Worm (Caenorhabditis elegans) whole organism, early embryonic: Measurements from ENCODE around the gene R02F2.5.

Source experiments
- B0310.2 ChIP-seq: sonication (generic microtip); optimal IDR thresholded peaks from 2 replicates; lab custom pipeline; 2016; ENCODE audit warnings: mild to moderate bottlenecking, missing genetic modification characterization, missing compliant biosample characterization
- F13C5.2 ChIP-seq: sonication (generic microtip); optimal IDR thresholded peaks from 2 replicates; lab custom pipeline; 2017; ENCODE audit warnings: mild to moderate bottlenecking, missing genetic modification characterization, inconsistent platforms, missing compliant biosample characterization
- aly-1 ChIP-seq: sonication (generic microtip); optimal IDR thresholded peaks from 2 replicates; lab custom pipeline; 2016; ENCODE audit warnings: missing genetic modification characterization, missing compliant biosample characterization
- ama-1 ChIP-seq: fragments of 150-350 bp; optimal IDR thresholded peaks from 2 replicates; lab custom pipeline; 2014
- ceh-13 ChIP-seq: fragments of 200-800 bp; sonication (Bioruptor generic); optimal IDR thresholded peaks from 2 replicates; lab custom pipeline; 2018; ENCODE audit warnings: mild to moderate bottlenecking, missing genetic modification characterization, missing compliant biosample characterization
- ceh-36 ChIP-seq: sonication (generic microtip); optimal IDR thresholded peaks from 2 replicates; lab custom pipeline; 2016; ENCODE audit warnings: missing genetic modification characterization, inconsistent platforms, missing compliant biosample characterization
- ets-7 ChIP-seq: sonication (generic microtip); optimal IDR thresholded peaks from 2 replicates; lab custom pipeline; 2016; ENCODE audit warnings: missing genotype, missing genetic modification characterization, missing compliant biosample characterization
- flt-1 ChIP-seq: fragments of 200-800 bp; sonication (Bioruptor generic); IDR thresholded peaks from 2 replicates; pipeline ENCODE4 v1.3.6; 2022; ENCODE audit warnings: missing genetic modification characterization, missing compliant biosample characterization
- hmbx-1 ChIP-seq: sonication (generic microtip); optimal IDR thresholded peaks from 2 replicates; lab custom pipeline; 2016; ENCODE audit warnings: mild to moderate bottlenecking, missing genetic modification characterization, missing compliant biosample characterization
- hmg-4 ChIP-seq: fragments of 200-800 bp; sonication (Bioruptor generic); optimal IDR thresholded peaks from 2 replicates; lab custom pipeline; 2018; ENCODE audit warnings: mild to moderate bottlenecking, missing genetic modification characterization, missing compliant biosample characterization
- hnd-1 ChIP-seq: sonication (generic microtip); optimal IDR thresholded peaks from 2 replicates; lab custom pipeline; 2016; ENCODE audit warnings: missing genetic modification characterization, missing compliant biosample characterization
- pes-1 ChIP-seq: fragments of 200-800 bp; sonication (Bioruptor generic); IDR thresholded peaks from 2 replicates; pipeline ENCODE4 v1.3.6; 2022; ENCODE audit warnings: missing genetic modification reagents, missing genetic modification characterization, missing compliant biosample characterization
- scrt-1 ChIP-seq: fragments of 200-800 bp; sonication (Bioruptor generic); IDR thresholded peaks from 2 replicates; pipeline ENCODE4 v1.3.6; 2022; ENCODE audit warnings: missing genetic modification characterization, missing compliant biosample characterization
- sea-1 ChIP-seq: fragments of 200-800 bp; sonication (Bioruptor generic); conservative IDR thresholded peaks from 2 replicates; pipeline ENCODE4 v1.3.6; 2022; ENCODE audit warnings: missing genetic modification characterization, missing compliant biosample characterization
- tbx-11 ChIP-seq: fragments of 200-800 bp; sonication (Bioruptor generic); IDR thresholded peaks from 2 replicates; pipeline ENCODE4 v1.3.6; 2022; ENCODE audit warnings: missing genetic modification characterization, missing compliant biosample characterization
- tbx-37 ChIP-seq: fragments of 200-800 bp; sonication (Bioruptor generic); conservative IDR thresholded peaks from 2 replicates; pipeline ENCODE4 v1.3.6; 2022; ENCODE audit warnings: missing genetic modification reagents, missing genetic modification characterization, missing compliant biosample characterization
- tra-4 ChIP-seq: sonication (generic microtip); optimal IDR thresholded peaks from 2 replicates; lab custom pipeline; 2017; ENCODE audit warnings: missing genetic modification characterization, missing compliant biosample characterization

R02F2.5 gene

ce11 chrIII:5525973-5526372, 46.9 kb downstream of the R02F2.5 start, which contains the start of gene dex-1:
dex-1 (plus strand) TSS chrIII:5526104.
- TF ChIP-seq tbx-11 (GFP tag; lab: Robert Waterston, UW) (no peak), ceh-36 (tag; lab: Kevin White, UChicago) (no peak), scrt-1 (GFP tag; lab: Robert Waterston, UW) (no peak), hmg-4 (GFP tag; lab: Kevin White, UChicago) (no peak), ama-1 (lab: Kevin White, UChicago) (no peak), tbx-37 (GFP tag; lab: Robert Waterston, UW) (no peak), hmbx-1 (tag; lab: Kevin White, UChicago) (no peak), hnd-1 (tag; lab: Kevin White, UChicago) (no peak), ets-7 (tag; lab: Kevin White, UChicago) (no peak), ceh-13 (GFP tag; lab: Kevin White, UChicago) (no peak), aly-1 (tag; lab: Kevin White, UChicago) (no peak), flt-1 (GFP tag; lab: Robert Waterston, UW) (no peak), B0310.2 (tag; lab: Kevin White, UChicago) (no peak), pes-1 (GFP tag; lab: Robert Waterston, UW) (no peak), F13C5.2 (no peak), tra-4 (tag; lab: Kevin White, UChicago) (no peak), sea-1 (no peak)
